1 fruit fly cellular context compared by ENCODE assay signal in the genomic region with DNA sequence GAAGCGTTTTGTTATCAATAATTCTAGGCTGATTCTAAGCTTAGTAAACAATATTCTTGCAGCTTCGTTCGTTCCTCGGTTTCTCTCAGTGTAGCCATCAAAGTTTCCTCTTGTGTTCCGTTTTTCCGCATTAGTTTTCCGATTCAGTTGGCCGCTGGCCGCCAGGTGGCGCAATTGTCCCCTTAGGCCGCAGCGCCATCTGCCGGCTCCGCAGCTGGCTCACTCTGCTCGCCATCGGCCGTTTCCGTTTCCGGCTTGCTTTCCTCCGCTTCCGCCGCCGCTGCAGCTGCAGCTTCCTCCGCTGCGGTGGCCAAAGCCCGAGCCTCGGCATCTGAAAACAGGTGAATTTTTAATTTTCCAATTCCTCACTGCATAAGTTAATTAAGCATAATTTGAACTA.
A peak's percentile ranks its signal among the peaks of the same experiment; 100 is the strongest.
TF ChIP-seq lines count a peak whose summit lies in the region.

No protein-coding gene starts in this region.

TF ChIP-seq in whole organism, embryonic, 481 proteins besides CTCF, POLR2A, EP300 and RAD21 (continued from another document and continues in another):
- TF ChIP-seq schlank (tag; optimal IDR thresholded peaks at IDR 0.05; lab: Kevin White, UChicago): peak; percentile 87
- peak; percentile 63; the same call in 2 of the 3 replicates for TF ChIP-seq CG7357 (GFP tag; IDR thresholded peaks at IDR 0.05; lab: Robert Waterston, UW)
- TF ChIP-seq cwo (GFP tag; optimal IDR thresholded peaks at IDR 0.05; lab: Kevin White, UChicago): peak; percentile 76
- TF ChIP-seq CG7745 (tag; optimal IDR thresholded peaks at IDR 0.05; lab: Kevin White, UChicago): no peak
- 0 out of 3 replicates have a peak, but pooled peaks have one; percentile 21 for TF ChIP-seq HLH4C (GFP tag; IDR thresholded peaks at IDR 0.05; lab: Robert Waterston, UW; ENCODE audit: partially characterized antibody)
- TF ChIP-seq H15 (GFP tag; IDR thresholded peaks at IDR 0.05; lab: Robert Waterston, UW): peak; percentile 94
- peak; percentile 67 for TF ChIP-seq zf30C (GFP tag; optimal IDR thresholded peaks at IDR 0.05; lab: Kevin White, UChicago)
- TF ChIP-seq ro (GFP tag; IDR thresholded peaks at IDR 0.05; lab: Robert Waterston, UW): peak; percentile 75
- no peak for TF ChIP-seq nom (GFP tag; optimal IDR thresholded peaks at IDR 0.05; lab: Kevin White, UChicago)
- no peak; the same call in 1 of the 2 replicates for TF ChIP-seq CG13287 (GFP tag; IDR thresholded peaks at IDR 0.05; lab: Robert Waterston, UW; ENCODE audit: partially characterized antibody)
- peak; percentile 77 for TF ChIP-seq ERR (GFP tag; optimal IDR thresholded peaks at IDR 0.05; lab: Kevin White, UChicago)
- TF ChIP-seq CG13123 (GFP tag; optimal IDR thresholded peaks at IDR 0.05; lab: Kevin White, UChicago): peak; percentile 89
- peak; percentile 77 for TF ChIP-seq CG17612 (GFP tag; IDR thresholded peaks at IDR 0.05; lab: Robert Waterston, UW)
- peak; percentile 73 for TF ChIP-seq CG10147 (GFP tag; optimal IDR thresholded peaks at IDR 0.05; lab: Kevin White, UChicago)
- TF ChIP-seq sens (GFP tag; lab: Kevin White, UChicago): peak; percentile 99
- TF ChIP-seq Eip74EF (GFP tag; optimal IDR thresholded peaks at IDR 0.05; lab: Kevin White, UChicago): peak in 1 of 2 experiments; percentile 78
- TF ChIP-seq Aef1 (GFP tag; IDR thresholded peaks at IDR 0.05; lab: Robert Waterston, UW): peak; percentile 78
- peak; percentile 76 for TF ChIP-seq CG7786 (GFP tag; optimal IDR thresholded peaks at IDR 0.05; lab: Kevin White, UChicago)
- peak; percentile 94 for TF ChIP-seq cato (GFP tag; optimal IDR thresholded peaks at IDR 0.05; lab: Kevin White, UChicago; ENCODE audit: borderline replicate concordance)
- TF ChIP-seq mld (GFP tag; IDR thresholded peaks at IDR 0.05; lab: Robert Waterston, UW; ENCODE audit: partially characterized antibody): no peak
- peak; percentile 95; the same call in 2 of the 3 replicates for TF ChIP-seq sr (GFP tag; IDR thresholded peaks at IDR 0.05; lab: Robert Waterston, UW)
- TF ChIP-seq CG10274 (GFP tag; optimal IDR thresholded peaks at IDR 0.05; lab: Kevin White, UChicago): peak; percentile 92
- peak; percentile 86 for TF ChIP-seq dysf (GFP tag; IDR thresholded peaks at IDR 0.05; lab: Robert Waterston, UW)
- peak; percentile 62 for TF ChIP-seq E2f2 (GFP tag; IDR thresholded peaks at IDR 0.05; lab: Robert Waterston, UW)
- TF ChIP-seq Sin3A (optimal IDR thresholded peaks at IDR 0.05; lab: Kevin White, UChicago): no peak
- TF ChIP-seq luna (GFP tag; optimal IDR thresholded peaks at IDR 0.05; lab: Kevin White, UChicago): peak; percentile 80
- TF ChIP-seq pros (GFP tag; optimal IDR thresholded peaks at IDR 0.05; lab: Kevin White, UChicago): peak; percentile 23
- peak; percentile 27; the same call in 1 of the 2 replicates for TF ChIP-seq Dref (GFP tag; IDR thresholded peaks at IDR 0.05; lab: Robert Waterston, UW)
- peak; percentile 75 for TF ChIP-seq CG8765 (GFP tag; IDR thresholded peaks at IDR 0.05; lab: Robert Waterston, UW)
- peak; percentile 79 for TF ChIP-seq Hand (GFP tag; optimal IDR thresholded peaks at IDR 0.05; lab: Kevin White, UChicago)
- peak; percentile 94 for TF ChIP-seq Sox100B (GFP tag; optimal IDR thresholded peaks at IDR 0.05; lab: Kevin White, UChicago)
- TF ChIP-seq Hsf (GFP tag; optimal IDR thresholded peaks at IDR 0.05; lab: Kevin White, UChicago): peak; percentile 92
- peak; percentile 96 for TF ChIP-seq CG11456 (GFP tag; IDR thresholded peaks at IDR 0.05; lab: Robert Waterston, UW)
- peak; percentile 99 for TF ChIP-seq ac (GFP tag; optimal IDR thresholded peaks at IDR 0.05; lab: Kevin White, UChicago)
- TF ChIP-seq zfh1 (GFP tag; IDR thresholded peaks at IDR 0.05; lab: Robert Waterston, UW): peak; percentile 97
- peak; percentile 96 for TF ChIP-seq kni (GFP tag; optimal IDR thresholded peaks at IDR 0.05; lab: Kevin White, UChicago)
- TF ChIP-seq Hey (tag; optimal IDR thresholded peaks at IDR 0.05; lab: Kevin White, UChicago): peak; percentile 88
- TF ChIP-seq CG34422 (GFP tag; IDR thresholded peaks at IDR 0.05; lab: Robert Waterston, UW): peak; percentile 88
- TF ChIP-seq TFAM (GFP tag; optimal IDR thresholded peaks at IDR 0.05; lab: Kevin White, UChicago): peak; percentile 92
- peak; percentile 74 for TF ChIP-seq CG2889 (GFP tag; IDR thresholded peaks at IDR 0.05; lab: Robert Waterston, UW)
- TF ChIP-seq Oaz (GFP tag; IDR thresholded peaks at IDR 0.05; lab: Robert Waterston, UW): peak; percentile 79
- peak; percentile 68; the same call in 1 of the 2 replicates for TF ChIP-seq Lim3 (GFP tag; IDR thresholded peaks at IDR 0.05; lab: Robert Waterston, UW)
- TF ChIP-seq Xrp1 (GFP tag; IDR thresholded peaks at IDR 0.05; lab: Robert Waterston, UW): peak; percentile 82
- TF ChIP-seq Tbp (GFP tag; optimal IDR thresholded peaks at IDR 0.05; lab: Kevin White, UChicago): no peak
- peak; percentile 97 for TF ChIP-seq CG1233 (GFP tag; optimal IDR thresholded peaks at IDR 0.05; lab: Kevin White, UChicago)
- TF ChIP-seq Ssrp (tag; optimal IDR thresholded peaks at IDR 0.05; lab: Kevin White, UChicago): peak; percentile 81
- peak; percentile 94 for TF ChIP-seq NK7.1 (GFP tag; optimal IDR thresholded peaks at IDR 0.05; lab: Kevin White, UChicago)
- no peak; the same call in 1 of the 3 replicates for TF ChIP-seq CG11560 (tag; IDR thresholded peaks at IDR 0.05; lab: Robert Waterston, UW)
- peak; percentile 81 for TF ChIP-seq CG2678 (tag; optimal IDR thresholded peaks at IDR 0.05; lab: Kevin White, UChicago)
- no peak for TF ChIP-seq sd (tag; optimal IDR thresholded peaks at IDR 0.05; lab: Kevin White, UChicago)
- peak; percentile 93 for TF ChIP-seq Dad (GFP tag; optimal IDR thresholded peaks at IDR 0.05; lab: Kevin White, UChicago)
- TF ChIP-seq Antp (GFP tag; optimal IDR thresholded peaks at IDR 0.05; lab: Kevin White, UChicago): peak; percentile 93
- TF ChIP-seq p53 (GFP tag; optimal IDR thresholded peaks at IDR 0.05; lab: Kevin White, UChicago): peak; percentile 96
- peak; percentile 31; the same call in 1 of the 2 replicates for TF ChIP-seq GATAe (GFP tag; conservative IDR thresholded peaks at IDR 0.05; lab: Robert Waterston, UW)
- TF ChIP-seq rib (GFP tag; IDR thresholded peaks at IDR 0.05; lab: Robert Waterston, UW): 0 out of 2 replicates have a peak, but pooled peaks have one; percentile 19
- peak; percentile 97 for TF ChIP-seq Camta (GFP tag; optimal IDR thresholded peaks at IDR 0.05; lab: Kevin White, UChicago)
- peak; percentile 70 for TF ChIP-seq CG13894 (tag; optimal IDR thresholded peaks at IDR 0.05; lab: Kevin White, UChicago)
- peak; percentile 76 for TF ChIP-seq HLH54F (GFP tag; optimal IDR thresholded peaks at IDR 0.05; lab: Kevin White, UChicago)
- peak; percentile 31; the same call in 1 of the 2 replicates for TF ChIP-seq Drgx (GFP tag; IDR thresholded peaks at IDR 0.05; lab: Robert Waterston, UW)
- TF ChIP-seq CG10267 (tag; optimal IDR thresholded peaks at IDR 0.05; lab: Kevin White, UChicago): peak; percentile 87
- TF ChIP-seq HHEX (GFP tag; optimal IDR thresholded peaks at IDR 0.05; lab: Kevin White, UChicago): peak; percentile 97
- peak; percentile 99 for TF ChIP-seq CG6813 (GFP tag; optimal IDR thresholded peaks at IDR 0.05; lab: Kevin White, UChicago)
- TF ChIP-seq CG4854 (GFP tag; optimal IDR thresholded peaks at IDR 0.05; lab: Kevin White, UChicago): peak; percentile 93
- TF ChIP-seq inv (GFP tag; IDR thresholded peaks at IDR 0.05; lab: Robert Waterston, UW; ENCODE audit: partially characterized antibody): 0 out of 2 replicates have a peak, but pooled peaks have one; percentile 19
- peak; percentile 83 for TF ChIP-seq sisA (GFP tag; IDR thresholded peaks at IDR 0.05; lab: Robert Waterston, UW)
- TF ChIP-seq CG17912 (GFP tag; optimal IDR thresholded peaks at IDR 0.05; lab: Kevin White, UChicago): peak; percentile 95
- peak; percentile 30 for TF ChIP-seq exex (tag; optimal IDR thresholded peaks at IDR 0.05; lab: Kevin White, UChicago)
- TF ChIP-seq Mad (GFP tag; optimal IDR thresholded peaks at IDR 0.05; lab: Kevin White, UChicago): peak; percentile 95
- TF ChIP-seq CG34224 (GFP tag; IDR thresholded peaks at IDR 0.05; lab: Robert Waterston, UW; ENCODE audit: partially characterized antibody): no peak
- TF ChIP-seq tap (tag; optimal IDR thresholded peaks at IDR 0.05; lab: Kevin White, UChicago): peak; percentile 82
- peak; percentile 96 for TF ChIP-seq CG18619 (GFP tag; optimal IDR thresholded peaks at IDR 0.05; lab: Kevin White, UChicago)
- TF ChIP-seq BtbVII (GFP tag; optimal IDR thresholded peaks at IDR 0.05; lab: Kevin White, UChicago): peak; percentile 96
- peak; percentile 94 for TF ChIP-seq zen (tag; optimal IDR thresholded peaks at IDR 0.05; lab: Kevin White, UChicago)
- peak; percentile 99 for TF ChIP-seq Kr (GFP tag; optimal IDR thresholded peaks at IDR 0.05; lab: Kevin White, UChicago)
- peak; percentile 68 for TF ChIP-seq wdn (GFP tag; IDR thresholded peaks at IDR 0.05; lab: Robert Waterston, UW)
- peak; percentile 48; the same call in 1 of the 3 replicates for TF ChIP-seq CG6791 (GFP tag; IDR thresholded peaks at IDR 0.05; lab: Robert Waterston, UW; ENCODE audit: partially characterized antibody)
- TF ChIP-seq so (GFP tag; IDR thresholded peaks at IDR 0.05; lab: Robert Waterston, UW): peak; percentile 87
- TF ChIP-seq CG10654 (GFP tag; optimal IDR thresholded peaks at IDR 0.05; lab: Kevin White, UChicago): peak; percentile 96
- peak; percentile 93 for TF ChIP-seq Optix (GFP tag; IDR thresholded peaks at IDR 0.05; lab: Robert Waterston, UW)
- peak; percentile 96 for TF ChIP-seq repo (GFP tag; optimal IDR thresholded peaks at IDR 0.05; lab: Kevin White, UChicago)
- peak; percentile 95 for TF ChIP-seq CG13775 (GFP tag; optimal IDR thresholded peaks at IDR 0.05; lab: Kevin White, UChicago)
- TF ChIP-seq ara (GFP tag; IDR thresholded peaks at IDR 0.05; lab: Robert Waterston, UW): peak; percentile 90
- TF ChIP-seq CG1602 (GFP tag; optimal IDR thresholded peaks at IDR 0.05; lab: Kevin White, UChicago): peak; percentile 82
- TF ChIP-seq Ravus (GFP tag; IDR thresholded peaks at IDR 0.05; lab: Robert Waterston, UW): peak; percentile 64
- peak; percentile 90 for TF ChIP-seq CG11247 (GFP tag; IDR thresholded peaks at IDR 0.05; lab: Robert Waterston, UW)
- peak; percentile 75 for TF ChIP-seq CG4360 (GFP tag; IDR thresholded peaks at IDR 0.05; lab: Robert Waterston, UW)
- peak; percentile 74 for TF ChIP-seq CG15073 (GFP tag; optimal IDR thresholded peaks at IDR 0.05; lab: Kevin White, UChicago)
- TF ChIP-seq H2.0 (GFP tag; IDR thresholded peaks at IDR 0.05; lab: Robert Waterston, UW): peak; percentile 87
- TF ChIP-seq dmrt11E (tag; optimal IDR thresholded peaks at IDR 0.05; lab: Kevin White, UChicago): peak; percentile 93
- TF ChIP-seq pb (GFP tag; optimal IDR thresholded peaks at IDR 0.05; lab: Kevin White, UChicago): peak; percentile 98
- peak; percentile 97 for TF ChIP-seq CG12071 (GFP tag; optimal IDR thresholded peaks at IDR 0.05; lab: Kevin White, UChicago)
- peak; percentile 96 for TF ChIP-seq sqz (GFP tag; optimal IDR thresholded peaks at IDR 0.05; lab: Kevin White, UChicago)
- TF ChIP-seq sug (tag; optimal IDR thresholded peaks at IDR 0.05; lab: Kevin White, UChicago): peak; percentile 80
- TF ChIP-seq CG12391 (tag; optimal IDR thresholded peaks at IDR 0.05; lab: Kevin White, UChicago): peak; percentile 83
- no peak for TF ChIP-seq cg (GFP tag; optimal IDR thresholded peaks at IDR 0.05; lab: Kevin White, UChicago)
- TF ChIP-seq tup (GFP tag; optimal IDR thresholded peaks at IDR 0.05; lab: Kevin White, UChicago): peak; percentile 74
- TF ChIP-seq E2f1 (GFP tag; IDR thresholded peaks at IDR 0.05; lab: Robert Waterston, UW): peak; percentile 85
- peak; percentile 65 for TF ChIP-seq Dip3 (GFP tag; optimal IDR thresholded peaks at IDR 0.05; lab: Kevin White, UChicago)
- TF ChIP-seq gsb-n (tag; optimal IDR thresholded peaks at IDR 0.05; lab: Kevin White, UChicago): peak; percentile 91
- peak; percentile 77 for TF ChIP-seq gcm2 (GFP tag; optimal IDR thresholded peaks at IDR 0.05; lab: Kevin White, UChicago)
- peak; percentile 99 for TF ChIP-seq ci (GFP tag; IDR thresholded peaks at IDR 0.05; lab: Robert Waterston, UW)
- TF ChIP-seq Side (GFP tag; optimal IDR thresholded peaks at IDR 0.05; lab: Kevin White, UChicago): peak; percentile 93
- TF ChIP-seq mam (GFP tag; optimal IDR thresholded peaks at IDR 0.05; lab: Kevin White, UChicago): peak; percentile 79
- peak; percentile 89 to 90 for TF ChIP-seq Pdp1 (GFP tag; optimal IDR thresholded peaks at IDR 0.05; lab: Kevin White, UChicago)
- peak; percentile 92 for TF ChIP-seq CG6654 (GFP tag; optimal IDR thresholded peaks at IDR 0.05; lab: Kevin White, UChicago)
- TF ChIP-seq MBD-R2 (GFP tag; IDR thresholded peaks at IDR 0.05; lab: Robert Waterston, UW): peak; percentile 57; the same call in 1 of the 2 replicates
- TF ChIP-seq B-H2 (GFP tag; optimal IDR thresholded peaks at IDR 0.05; lab: Kevin White, UChicago): peak; percentile 80
- peak; percentile 47; the same call in 1 of the 2 replicates for TF ChIP-seq CG32767 (GFP tag; IDR thresholded peaks at IDR 0.05; lab: Robert Waterston, UW)
- TF ChIP-seq CG17829 (tag; optimal IDR thresholded peaks at IDR 0.05; lab: Kevin White, UChicago): peak; percentile 95
- TF ChIP-seq nau (GFP tag; optimal IDR thresholded peaks at IDR 0.05; lab: Kevin White, UChicago): peak; percentile 96
- TF ChIP-seq CG7987 (GFP tag; optimal IDR thresholded peaks at IDR 0.05; lab: Kevin White, UChicago): peak; percentile 97
- TF ChIP-seq ftz-f1 (GFP tag; optimal IDR thresholded peaks at IDR 0.05; lab: Kevin White, UChicago): peak; percentile 80
- peak; percentile 90 for TF ChIP-seq nmo (GFP tag; optimal IDR thresholded peaks at IDR 0.05; lab: Kevin White, UChicago)
- TF ChIP-seq trem (tag; optimal IDR thresholded peaks at IDR 0.05; lab: Kevin White, UChicago): peak; percentile 86
- TF ChIP-seq HLHmδ (GFP tag; optimal IDR thresholded peaks at IDR 0.05; lab: Kevin White, UChicago): peak; percentile 100
- no peak for TF ChIP-seq bbx (GFP tag; IDR thresholded peaks at IDR 0.05; lab: Robert Waterston, UW; ENCODE audit: partially characterized antibody)
- TF ChIP-seq CG2116 (GFP tag; optimal IDR thresholded peaks at IDR 0.05; lab: Kevin White, UChicago): peak; percentile 90
- TF ChIP-seq CG14710 (tag; optimal IDR thresholded peaks at IDR 0.05; lab: Kevin White, UChicago): peak; percentile 90
- peak; percentile 88 for TF ChIP-seq oc (tag; optimal IDR thresholded peaks at IDR 0.05; lab: Kevin White, UChicago)
- peak; percentile 98 for TF ChIP-seq CG8089 (GFP tag; optimal IDR thresholded peaks at IDR 0.05; lab: Kevin White, UChicago)
- peak; percentile 95 for TF ChIP-seq dati (GFP tag; IDR thresholded peaks at IDR 0.05; lab: Robert Waterston, UW)
- TF ChIP-seq CG30403 (GFP tag; optimal IDR thresholded peaks at IDR 0.05; lab: Kevin White, UChicago): peak; percentile 87
- peak; percentile 90 for TF ChIP-seq CG32532 (GFP tag; IDR thresholded peaks at IDR 0.05; lab: Robert Waterston, UW)
